Fruit fly (Drosophila melanogaster): ENCODE measurements around the gene comt.

The comt gene

dm6 chrX:13214056-13214455, 44.8 kb upstream of the comt start (continued):
- peak; percentile 48 for TF ChIP-seq HHEX (GFP tag; optimal IDR thresholded peaks at IDR 0.05)
- no peak for TF ChIP-seq C15 (GFP tag; IDR thresholded peaks at IDR 0.05)
- TF ChIP-seq CG13123 (GFP tag; optimal IDR thresholded peaks at IDR 0.05): peak; percentile 24
- TF ChIP-seq CG8290 (GFP tag; optimal IDR thresholded peaks at IDR 0.05): peak; percentile 51
- peak in 1 of 2 experiments; percentile 68 for TF ChIP-seq CG8290 (tag; optimal IDR thresholded peaks at IDR 0.05)
- TF ChIP-seq CG18599 (GFP tag; optimal IDR thresholded peaks at IDR 0.05): peak; percentile 32
- no peak for TF ChIP-seq amos (GFP tag; IDR thresholded peaks at IDR 0.05; ENCODE audit: partially characterized antibody)
- peak; percentile 65 for TF ChIP-seq chn (GFP tag; optimal IDR thresholded peaks at IDR 0.05)
- no peak for TF ChIP-seq CG8924 (tag; optimal IDR thresholded peaks at IDR 0.05)
- TF ChIP-seq CG10959 (GFP tag; IDR thresholded peaks at IDR 0.05): no peak
- TF ChIP-seq dati (GFP tag; IDR thresholded peaks at IDR 0.05): 0 out of 2 replicates have a peak, but pooled peaks have one; percentile 10
- TF ChIP-seq Doc2 (GFP tag; IDR thresholded peaks at IDR 0.05): no peak
- TF ChIP-seq Nf-YB (GFP tag; optimal IDR thresholded peaks at IDR 0.05): peak; percentile 25
- TF ChIP-seq CG7372 (GFP tag; IDR thresholded peaks at IDR 0.05): 0 out of 2 replicates have a peak, but pooled peaks have one; percentile 10
- no peak; the same call in 1 of the 2 replicates for TF ChIP-seq ara (GFP tag; IDR thresholded peaks at IDR 0.05)
- TF ChIP-seq H15 (GFP tag; IDR thresholded peaks at IDR 0.05): peak; percentile 65
- peak; percentile 62 for TF ChIP-seq dysf (GFP tag; IDR thresholded peaks at IDR 0.05)
- TF ChIP-seq CG18011 (GFP tag; optimal IDR thresholded peaks at IDR 0.05): peak; percentile 98
- TF ChIP-seq NC2α (GFP tag; optimal IDR thresholded peaks at IDR 0.05): peak; percentile 19
- peak; percentile 27 for TF ChIP-seq CG2116 (GFP tag; optimal IDR thresholded peaks at IDR 0.05)
- TF ChIP-seq nerfin-1 (tag; optimal IDR thresholded peaks at IDR 0.05): no peak
- peak; percentile 13 for TF ChIP-seq CG16815 (GFP tag; optimal IDR thresholded peaks at IDR 0.05)
- peak; percentile 57 for TF ChIP-seq Blimp-1 (GFP tag; optimal IDR thresholded peaks at IDR 0.05)
- TF ChIP-seq CG8478 (optimal IDR thresholded peaks at IDR 0.05): no peak
- TF ChIP-seq twi (tag; optimal IDR thresholded peaks at IDR 0.05): no peak
- TF ChIP-seq grn (GFP tag; optimal IDR thresholded peaks at IDR 0.05): no peak
- peak; percentile 67 to 73 for TF ChIP-seq dpn (GFP tag; optimal IDR thresholded peaks at IDR 0.05)
- peak; percentile 64 for TF ChIP-seq sens-2 (GFP tag; IDR thresholded peaks at IDR 0.05)
- TF ChIP-seq CG10209 (GFP tag; optimal IDR thresholded peaks at IDR 0.05): peak; percentile 64
- no peak for TF ChIP-seq Dll (GFP tag; IDR thresholded peaks at IDR 0.05; ENCODE audit: partially characterized antibody)
- no peak for TF ChIP-seq HLH4C (GFP tag; IDR thresholded peaks at IDR 0.05; ENCODE audit: partially characterized antibody)
- peak; percentile 50 for TF ChIP-seq Oli (tag; optimal IDR thresholded peaks at IDR 0.05)
- peak; percentile 75 for TF ChIP-seq CG32532 (GFP tag; IDR thresholded peaks at IDR 0.05)
- peak; percentile 44 for TF ChIP-seq CG14710 (tag; optimal IDR thresholded peaks at IDR 0.05)
- TF ChIP-seq CG9817 (tag; optimal IDR thresholded peaks at IDR 0.05): peak; percentile 32
- peak; percentile 70 for TF ChIP-seq lab (GFP tag; optimal IDR thresholded peaks at IDR 0.05)
- peak; percentile 60 for TF ChIP-seq CG12659 (GFP tag; optimal IDR thresholded peaks at IDR 0.05)
- peak; percentile 63 for TF ChIP-seq CG7556 (GFP tag; optimal IDR thresholded peaks at IDR 0.05)
- TF ChIP-seq CG12942 (GFP tag; optimal IDR thresholded peaks at IDR 0.05): peak; percentile 58
- TF ChIP-seq CG3726 (GFP tag; IDR thresholded peaks at IDR 0.05): no peak
- TF ChIP-seq CG17359 (tag; optimal IDR thresholded peaks at IDR 0.05): peak; percentile 74
- no peak for TF ChIP-seq CG16813 (GFP tag; IDR thresholded peaks at IDR 0.05; ENCODE audit: partially characterized antibody)
- no peak for TF ChIP-seq CG12104 (GFP tag; optimal IDR thresholded peaks at IDR 0.05)
- no peak for TF ChIP-seq fru (optimal IDR thresholded peaks at IDR 0.05)
- no peak for TF ChIP-seq HLHmδ (GFP tag; optimal IDR thresholded peaks at IDR 0.05)
- TF ChIP-seq gt (GFP tag; IDR thresholded peaks at IDR 0.05): no peak
- no peak for TF ChIP-seq CG18476 (GFP tag; optimal IDR thresholded peaks at IDR 0.05)
- no peak; the same call in 2 of the 3 replicates for TF ChIP-seq CG11560 (tag; IDR thresholded peaks at IDR 0.05)
- no peak for TF ChIP-seq Tbp (GFP tag; optimal IDR thresholded peaks at IDR 0.05)
- no peak for TF ChIP-seq fd102C (GFP tag; optimal IDR thresholded peaks at IDR 0.05)
- TF ChIP-seq CG13424 (tag; optimal IDR thresholded peaks at IDR 0.05): peak; percentile 57
